Worm (Caenorhabditis elegans) whole organism, young adult: Measurements from ENCODE around the gene C13A2.9.

ENCODE experiments used
- F33H1.4 ChIP-seq: fragments of 200-800 bp; sonication (Bioruptor generic); IDR thresholded peaks from 2 replicates; pipeline ENCODE4 v1.3.6; 2022; ENCODE audit warnings: missing genetic modification reagents, missing genetic modification characterization, missing compliant biosample characterization
- F49E8.2 ChIP-seq: sonication (generic microtip); optimal IDR thresholded peaks from 3 replicates; lab custom pipeline; 2017; ENCODE audit warnings: missing genetic modification characterization, mild to moderate bottlenecking, missing compliant biosample characterization, antibody characterized with exemption, moderate library complexity; ENCODE audit not compliant: insufficient read depth
- bed-1 ChIP-seq: fragments of 200-800 bp; sonication (Bioruptor generic); IDR thresholded peaks from 2 replicates; pipeline ENCODE4 v1.3.6; 2022; ENCODE audit warnings: missing genetic modification reagents, missing genetic modification characterization, missing compliant biosample characterization
- dox-1 ChIP-seq: fragments of 200-800 bp; sonication (Bioruptor generic); IDR thresholded peaks from 2 replicates; pipeline ENCODE4 v1.3.6; 2022; ENCODE audit warnings: missing genetic modification reagents, missing genetic modification characterization, missing compliant biosample characterization
- lsl-1 ChIP-seq: fragments of 200-800 bp; sonication (Bioruptor generic); optimal IDR thresholded peaks from 2 replicates; lab custom pipeline; 2018; ENCODE audit warnings: mild to moderate bottlenecking, missing genetic modification characterization, moderate library complexity, missing compliant biosample characterization
- nfya-1 ChIP-seq: sonication (generic microtip); optimal IDR thresholded peaks from 2 replicates; lab custom pipeline; 2017; ENCODE audit warnings: antibody characterized with exemption, missing compliant biosample characterization, missing genetic modification characterization, borderline replicate concordance; ENCODE audit not compliant: insufficient read depth
- snpc-1.3 ChIP-seq: sonication (generic microtip); optimal IDR thresholded peaks from 2 replicates; lab custom pipeline; 2017; ENCODE audit warnings: missing genetic modification characterization, mild to moderate bottlenecking, missing compliant biosample characterization, antibody characterized with exemption, moderate library complexity, missing genotype, missing genetic modification reagents; ENCODE audit not compliant: insufficient read depth
- snpc-4 ChIP-seq, 5 experiments: fragments of 150-350 bp in 1 of 5; sonication (generic microtip) in 4 of 5; optimal IDR thresholded peaks; 2 replicates each; lab custom pipeline; 2014 to 2018; ENCODE audit warnings: missing genetic modification characterization in 5 of 5, missing biosample characterization in 3 of 5, antibody characterized with exemption in 2 of 5, mild to moderate bottlenecking in 2 of 5, missing compliant biosample characterization in 2 of 5, missing genotype in 2 of 5, moderate library complexity in 2 of 5, missing genetic modification reagents in 1 of 5
- xnd-1 ChIP-seq: sonication (generic microtip); optimal IDR thresholded peaks from 2 replicates; lab custom pipeline; 2016; ENCODE audit warnings: missing genotype, missing genetic modification reagents, missing genetic modification characterization, missing compliant biosample characterization
- zim-3 ChIP-seq: sonication (generic microtip); optimal IDR thresholded peaks from 2 replicates; lab custom pipeline; 2017; ENCODE audit warnings: mild to moderate bottlenecking, missing genetic modification characterization, moderate library complexity, missing compliant biosample characterization
- ztf-22 ChIP-seq: fragments of 200-800 bp; sonication (Bioruptor generic); optimal IDR thresholded peaks from 2 replicates; lab custom pipeline; 2018; ENCODE audit warnings: mild to moderate bottlenecking, missing genetic modification characterization, moderate library complexity, missing compliant biosample characterization

DNA sequence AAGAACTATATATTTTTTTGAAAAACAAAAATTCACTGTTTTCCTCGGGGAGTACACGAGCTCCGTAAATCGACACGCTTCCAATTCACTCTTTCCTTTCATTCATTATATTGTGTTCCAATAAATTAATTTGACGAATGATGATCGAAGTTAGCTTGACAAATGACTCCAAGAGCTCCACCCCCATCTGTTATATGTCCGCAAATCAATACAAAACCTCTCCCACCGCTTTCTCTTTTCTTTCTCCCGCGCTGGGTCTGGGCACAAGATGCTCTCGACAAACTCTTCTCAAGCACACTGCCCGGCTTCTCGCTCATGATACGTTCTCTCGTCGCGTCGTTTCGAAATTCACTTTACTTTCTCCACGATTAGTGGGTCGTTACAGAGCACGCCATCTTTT, 40.0 kb downstream of the C13A2.9 start, which contains the start of gene C13F10.1:
- TF ChIP-seq F49E8.2 (tag; lab: Kevin White, UChicago) (no peak), nfya-1 (no peak), F33H1.4 (GFP tag; lab: Robert Waterston, UW) (no peak), xnd-1 (tag; lab: Kevin White, UChicago) (no peak), dox-1 (no peak), bed-1 (GFP tag; lab: Robert Waterston, UW) (no peak), zim-3 (no peak), ztf-22 (GFP tag; lab: Kevin White, UChicago) (no peak), snpc-1.3 (tag; lab: Kevin White, UChicago) (no peak), snpc-4 (GFP tag; optimal IDR thresholded peaks at IDR 0.05; lab: Kevin White, UChicago) (no peak), snpc-4 (tag; optimal IDR thresholded peaks at IDR 0.05; lab: Kevin White, UChicago) (no peak), lsl-1 (GFP tag; lab: Kevin White, UChicago) (no peak)
